Fruit fly (Drosophila melanogaster) whole organism, larva: ENCODE data around the gene fmt.

ENCODE experiments used
- noc ChIP-seq: fragments of 200-800 bp; sonication (Bioruptor generic); optimal IDR thresholded peaks from 3 replicates; lab custom pipeline; 2019; ENCODE audit warnings: missing biosample characterization, mild to moderate bottlenecking, missing genetic modification characterization, moderate library complexity

The fmt gene

DNA sequence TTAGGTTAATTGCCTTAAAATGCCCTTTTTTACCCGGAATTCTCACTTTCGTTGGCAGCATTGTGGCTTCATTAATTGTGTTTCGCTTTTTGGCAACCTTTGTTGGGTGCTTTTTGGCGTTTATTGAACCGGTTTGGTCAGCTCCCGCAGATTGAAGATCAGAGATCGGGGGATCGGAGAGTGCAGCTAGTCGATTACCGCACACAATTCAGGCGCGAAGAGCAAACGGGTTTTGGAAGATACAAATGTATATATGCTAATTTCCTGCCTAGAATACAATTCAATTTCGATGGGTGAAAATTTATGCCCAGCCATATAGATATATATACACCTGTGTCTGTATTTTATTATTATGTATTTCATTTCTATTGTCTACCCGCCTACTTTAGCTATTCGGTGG, 32.1 kb downstream of the fmt start:
- no peak for TF ChIP-seq noc

DNA sequence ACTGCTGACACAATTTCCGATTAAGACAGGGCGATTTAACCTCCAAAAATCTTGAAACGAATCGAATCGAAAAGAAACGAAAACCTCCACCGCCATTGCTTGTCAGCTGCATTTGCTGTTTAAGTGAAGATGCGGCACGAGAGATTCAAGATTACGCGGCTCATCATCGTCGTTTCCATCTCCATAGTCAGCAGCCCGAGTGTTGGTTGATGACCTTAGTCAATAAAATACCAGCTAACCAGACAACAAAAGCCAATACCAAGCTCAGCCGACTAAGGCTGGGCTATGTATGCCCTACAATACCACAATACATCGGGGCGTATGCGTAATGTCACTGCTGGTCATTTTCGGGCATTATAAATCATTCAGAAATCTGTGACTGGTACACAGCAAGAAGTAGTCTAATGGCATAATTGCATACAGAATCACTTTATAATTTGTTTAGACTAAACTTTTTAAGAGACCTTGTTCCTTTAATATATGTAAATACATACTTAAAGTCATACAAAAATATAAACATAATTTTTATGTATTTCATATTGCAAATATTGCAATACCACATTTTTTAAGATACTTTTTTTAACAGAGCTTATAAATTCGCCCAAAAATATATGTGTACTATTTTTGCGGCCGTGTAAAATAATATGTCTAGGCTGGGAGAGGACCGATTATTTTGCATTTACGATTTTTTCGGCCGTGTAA, 32.8 kb downstream of the fmt start:
- TF ChIP-seq noc = no peak

DNA sequence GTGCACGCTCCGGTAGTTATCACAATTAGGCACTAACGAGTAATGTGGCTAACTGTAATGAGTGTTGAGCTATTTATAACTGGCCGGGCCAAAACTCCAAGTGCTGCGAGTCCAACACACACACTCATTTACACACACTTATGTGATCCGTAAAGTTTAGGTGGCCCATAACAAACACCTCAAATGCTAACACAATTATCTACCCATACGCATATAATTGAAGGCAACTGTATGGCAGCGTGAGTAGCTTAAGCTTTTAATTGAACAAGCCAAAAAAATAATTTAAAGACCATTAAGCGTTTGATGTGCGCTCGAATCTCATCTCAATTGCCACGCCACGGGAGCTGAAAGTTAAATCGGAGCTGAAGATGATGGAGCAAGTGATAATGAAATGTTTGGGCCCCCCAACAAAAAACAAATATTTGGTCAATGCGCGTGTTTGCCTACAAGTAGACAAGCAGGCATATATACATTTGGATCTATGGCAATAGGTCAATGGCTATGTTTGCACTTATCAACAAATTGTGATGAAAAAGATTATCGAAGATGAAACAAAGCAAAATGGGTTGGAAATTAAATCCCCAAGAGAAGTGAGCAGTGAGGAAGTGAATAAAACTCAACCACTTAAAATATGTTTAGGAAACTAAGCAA, 33.6 kb downstream of the fmt start, which contains the start of gene Cpr65Av:
Gene Cpr65Av (minus strand): TSS at position 51 of the 651 bp plus-strand sequence.
- no peak for TF ChIP-seq noc

DNA sequence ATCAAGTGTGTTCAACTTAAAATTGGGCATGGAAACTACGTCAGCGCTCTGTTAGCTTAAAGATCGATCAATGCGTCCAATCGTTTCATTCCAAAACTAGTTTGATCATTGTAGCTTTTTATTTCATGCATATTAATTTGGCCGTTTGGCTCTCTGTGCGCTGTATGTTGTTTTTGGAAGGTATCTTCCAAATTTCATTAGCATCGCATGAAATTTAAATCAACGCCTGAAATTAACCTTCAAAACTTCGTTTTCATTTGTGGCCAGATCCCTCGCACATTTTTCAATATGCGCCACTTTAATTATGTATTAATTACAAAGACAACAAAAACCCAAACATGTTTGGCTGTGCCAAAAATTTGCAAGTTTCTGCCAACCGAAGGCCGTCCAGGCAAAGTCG, 35.1 kb downstream of the fmt start:
- no peak for TF ChIP-seq noc

DNA sequence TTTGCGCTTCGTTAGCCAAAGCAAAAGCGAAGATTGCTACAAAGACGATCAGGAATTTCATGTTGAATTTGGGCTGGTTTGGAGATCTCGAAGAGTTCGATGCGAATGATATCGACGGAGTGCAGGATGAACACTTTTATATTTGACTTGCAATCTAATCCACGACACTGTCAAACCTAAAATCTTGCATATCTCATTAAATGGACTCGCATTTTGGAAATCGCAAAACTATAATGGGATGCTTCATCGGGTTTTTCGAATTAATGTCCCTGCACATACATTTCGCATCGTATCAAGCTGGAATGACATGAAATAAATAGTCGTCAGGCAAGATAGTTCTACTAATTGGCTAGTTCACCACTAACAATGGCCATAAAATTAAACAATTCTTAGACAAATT, 35.7 kb downstream of the fmt start, which contains the start of gene Lcp65Ae:
Gene Lcp65Ae (minus strand): TSS at position 101 of the 400 bp plus-strand sequence.
- TF ChIP-seq noc = no peak

DNA sequence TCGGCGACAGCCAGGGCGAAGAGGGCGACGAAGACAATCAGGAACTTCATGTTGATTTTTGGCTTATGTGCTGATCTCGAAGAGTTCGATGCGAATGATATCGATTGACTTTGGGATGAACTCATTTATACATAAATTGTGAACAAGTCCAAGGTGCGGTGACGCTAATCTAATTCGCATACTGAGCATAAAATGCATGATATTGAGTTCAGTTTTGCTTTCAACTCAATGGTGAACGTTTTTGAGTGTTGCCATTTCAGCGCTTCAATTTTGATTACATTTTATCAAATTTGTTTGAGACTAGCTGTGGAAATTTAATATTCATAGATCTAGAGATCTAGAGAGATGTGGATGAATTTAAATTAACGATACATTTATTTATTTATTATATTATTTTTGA, 37.0 kb downstream of the fmt start, which contains the start of gene Lcp65Af:
Gene Lcp65Af (minus strand): TSS at position 101 of the 400 bp plus-strand sequence.
- no peak for TF ChIP-seq noc

DNA sequence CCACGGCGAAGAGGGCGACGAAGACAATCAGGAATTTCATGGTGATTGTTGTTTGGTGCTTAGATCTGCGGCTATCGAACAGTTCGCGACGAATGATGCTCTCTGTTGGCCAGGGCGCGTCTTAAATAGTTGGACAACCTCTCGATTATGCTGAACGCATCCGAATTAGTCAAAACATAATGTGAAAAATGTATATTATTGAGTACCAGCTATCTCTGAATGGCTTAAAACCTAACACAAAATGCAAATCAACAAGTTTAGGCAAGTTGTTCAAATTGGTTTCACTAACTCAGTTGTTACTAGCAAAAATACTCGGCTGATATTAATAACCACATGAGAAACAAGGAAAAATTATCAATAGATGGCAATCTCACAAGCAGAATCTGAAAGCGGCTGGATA, 38.5 kb downstream of the fmt start, which contains the start of gene Lcp65Ag1:
Gene Lcp65Ag1 (minus strand): TSS at position 101 of the 400 bp plus-strand sequence.
- no peak for TF ChIP-seq noc

DNA sequence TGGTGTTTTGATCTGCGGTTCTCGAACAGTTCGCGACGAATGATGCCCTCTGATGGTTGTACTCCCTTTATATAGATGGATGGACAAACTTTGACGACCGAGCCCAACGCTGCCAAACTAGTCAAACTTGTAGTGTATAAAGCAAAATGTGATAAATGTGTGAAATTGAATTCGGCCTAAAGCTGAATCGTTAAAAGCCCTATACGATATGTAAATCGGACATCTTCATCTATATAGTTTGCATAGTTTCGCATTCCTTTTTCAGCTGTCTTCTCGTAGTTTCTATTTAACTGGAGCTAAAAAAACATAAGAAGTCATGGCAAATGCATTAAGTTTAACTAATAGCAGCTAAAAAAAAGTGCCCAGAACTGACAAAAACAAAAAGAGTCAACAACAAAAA, 40.1 kb downstream of the fmt start, which contains the start of gene Lcp65Ag2:
Gene Lcp65Ag2 (minus strand): TSS at position 48 of the 400 bp plus-strand sequence.
- no peak for TF ChIP-seq noc

DNA sequence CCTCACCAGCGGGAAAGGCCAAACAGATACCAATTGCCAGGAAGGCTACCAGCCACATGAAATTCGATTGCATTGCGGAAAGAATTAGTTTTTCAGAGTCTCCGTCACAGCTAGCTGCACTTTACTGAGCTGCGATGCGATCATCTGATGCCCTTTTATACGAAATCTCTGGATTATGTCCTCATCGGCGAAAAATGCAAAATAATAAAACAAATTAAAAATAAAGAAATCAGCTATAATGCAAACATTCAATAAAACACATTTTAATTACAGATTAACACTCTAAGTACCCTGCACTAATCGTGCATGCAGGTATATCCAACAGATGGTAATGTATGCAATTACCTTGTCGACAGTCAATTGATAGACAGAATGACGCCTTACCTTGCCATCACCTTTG, 41.7 kb downstream of the fmt start, which contains the start of gene Cpr65Au:
Gene Cpr65Au (minus strand): TSS at position 101 of the 400 bp plus-strand sequence.
- no peak for TF ChIP-seq noc

DNA sequence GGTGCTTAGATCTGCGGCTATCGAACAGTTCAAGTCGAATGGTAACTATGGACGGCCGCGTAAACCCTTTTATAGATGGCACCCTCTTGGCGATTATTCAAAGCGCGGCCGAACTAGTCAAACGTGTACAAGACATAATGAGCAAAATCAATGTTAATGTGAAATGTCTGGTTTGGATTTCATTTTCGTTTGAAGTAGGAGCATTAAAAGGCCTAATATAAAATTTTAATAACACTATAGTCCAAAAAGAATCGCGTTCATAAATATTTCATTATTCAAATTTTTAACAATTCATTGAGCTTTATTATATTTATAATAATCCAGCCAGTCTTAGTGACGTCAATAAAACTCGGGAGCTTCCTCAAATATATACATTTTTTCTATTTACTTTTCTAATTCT, 42.7 kb downstream of the fmt start, which contains the start of gene Lcp65Ag3:
Gene Lcp65Ag3 (minus strand): TSS at position 46 of the 400 bp plus-strand sequence.
- TF ChIP-seq noc = no peak

DNA sequence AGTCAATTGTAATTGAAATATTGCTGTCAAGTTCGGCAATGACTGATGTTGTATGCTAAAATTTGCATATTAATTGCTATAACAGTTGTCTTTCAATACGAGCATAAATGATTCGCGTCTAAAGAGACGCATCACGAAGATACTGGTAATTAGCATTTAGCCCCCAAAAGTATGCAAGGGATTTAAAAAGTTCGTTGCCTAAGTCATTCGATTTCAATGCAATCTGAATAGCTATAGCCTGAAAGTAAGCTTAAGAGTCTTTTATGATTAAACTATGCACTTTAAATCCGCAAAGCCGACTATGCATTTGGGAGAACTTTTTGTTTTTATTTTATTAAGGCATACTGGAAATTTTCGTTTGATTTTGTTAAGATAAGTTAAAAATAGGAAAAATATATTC, 44.1 kb downstream of the fmt start:
- TF ChIP-seq noc = no peak

DNA sequence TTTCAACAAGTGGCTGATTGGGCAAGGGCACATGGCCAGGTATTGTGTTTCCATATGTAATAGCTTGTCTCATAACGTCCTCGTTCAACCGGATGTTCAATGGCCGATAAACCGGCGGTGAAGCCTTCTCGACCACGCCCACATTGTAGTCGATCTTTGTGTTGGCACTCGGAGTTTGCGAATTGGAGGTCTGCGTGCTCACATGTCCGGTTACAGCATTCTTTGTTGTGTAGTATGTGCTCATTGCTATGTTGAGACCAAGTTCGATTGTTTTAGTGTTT, 48.3 kb downstream of the fmt start:
- TF ChIP-seq noc = no peak

DNA sequence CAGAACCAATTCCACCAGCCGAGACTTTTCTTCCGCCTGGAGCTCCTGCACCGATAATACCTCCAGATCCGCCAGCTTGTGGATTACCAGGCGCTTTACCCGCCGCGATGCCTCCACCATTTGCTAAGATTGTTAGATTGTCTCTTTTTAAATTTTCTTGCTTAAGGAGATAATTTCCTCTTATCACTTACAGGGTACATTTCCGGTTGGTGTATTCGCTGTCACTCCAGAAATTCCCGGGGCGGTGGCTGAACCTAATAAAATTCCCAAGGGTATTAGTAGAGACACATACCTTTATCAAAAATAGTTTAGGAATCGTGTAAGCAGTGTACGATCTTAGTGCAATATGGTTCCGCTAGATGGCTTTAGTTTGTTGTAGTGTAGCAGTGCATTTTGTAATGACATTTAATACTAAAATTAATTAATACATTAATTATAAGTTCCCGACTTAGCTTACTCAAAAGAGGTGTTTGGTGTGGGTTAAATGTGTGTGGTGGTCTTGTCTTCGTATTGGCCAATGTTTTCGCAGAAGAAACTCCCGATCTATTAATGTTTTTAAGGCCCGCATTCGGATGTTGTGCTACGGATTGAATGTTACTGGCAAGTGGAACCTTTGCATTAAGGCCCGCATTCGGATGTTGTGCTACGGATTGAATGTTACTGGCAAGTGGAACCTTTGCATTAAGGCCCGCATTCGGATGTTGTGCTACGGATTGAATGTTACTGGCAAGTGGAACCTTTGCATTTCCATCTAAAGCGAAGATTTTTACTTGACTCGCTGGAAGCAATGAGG, 48.9 kb downstream of the fmt start:
- no peak for TF ChIP-seq noc

DNA sequence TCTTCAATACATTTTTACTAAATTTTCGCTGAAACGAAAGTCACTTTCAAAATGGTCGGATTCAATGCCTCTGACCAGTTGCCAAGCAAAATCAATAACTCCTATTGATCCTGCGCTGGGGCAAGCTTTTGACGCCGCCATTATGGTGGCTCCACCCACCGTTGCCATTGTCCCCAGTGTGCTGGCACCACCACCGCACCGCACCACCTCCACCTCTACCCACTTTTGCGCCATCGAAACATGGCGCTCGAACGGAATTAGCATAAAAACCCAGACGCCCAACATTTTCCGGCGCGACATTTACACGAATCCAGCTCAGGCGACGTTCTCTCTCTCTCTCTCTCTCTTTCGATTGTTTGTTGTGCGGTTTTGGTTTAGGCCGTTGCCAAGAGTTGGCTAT, 56.8 kb downstream of the fmt start:
- TF ChIP-seq noc = no peak

DNA sequence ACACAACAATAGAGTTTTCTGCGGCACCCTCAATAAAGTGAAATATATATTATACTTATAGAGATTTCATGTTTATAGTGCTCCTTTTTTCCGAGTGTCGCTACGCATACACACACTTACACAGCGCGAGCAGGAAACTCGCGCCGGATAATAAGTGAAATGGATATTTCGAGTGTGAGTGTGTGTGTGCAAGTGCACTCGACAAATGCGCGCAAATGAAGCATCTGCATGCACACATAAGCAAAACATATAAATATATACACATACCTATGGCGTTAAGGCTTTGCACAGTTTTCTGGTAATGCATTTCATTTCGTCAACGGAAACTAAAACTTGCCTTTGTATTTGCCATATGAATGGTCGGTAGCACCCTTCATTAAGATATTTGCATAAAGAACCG, 58.2 kb downstream of the fmt start:
- TF ChIP-seq noc = no peak
